Fruit fly (Drosophila melanogaster) Kc167 (cell line): ENCODE data around the gene Sf3b3.

Experiments
- Sin3A ChIP-seq: fragments of >200 bp; optimal IDR thresholded peaks from 2 replicates; lab custom pipeline; 2018; ENCODE audit warnings: missing external identifiers
- ttk ChIP-seq: sonication (Bioruptor generic); optimal IDR thresholded peaks from 2 replicates; lab custom pipeline; 2017; ENCODE audit warnings: missing external identifiers

DNA sequence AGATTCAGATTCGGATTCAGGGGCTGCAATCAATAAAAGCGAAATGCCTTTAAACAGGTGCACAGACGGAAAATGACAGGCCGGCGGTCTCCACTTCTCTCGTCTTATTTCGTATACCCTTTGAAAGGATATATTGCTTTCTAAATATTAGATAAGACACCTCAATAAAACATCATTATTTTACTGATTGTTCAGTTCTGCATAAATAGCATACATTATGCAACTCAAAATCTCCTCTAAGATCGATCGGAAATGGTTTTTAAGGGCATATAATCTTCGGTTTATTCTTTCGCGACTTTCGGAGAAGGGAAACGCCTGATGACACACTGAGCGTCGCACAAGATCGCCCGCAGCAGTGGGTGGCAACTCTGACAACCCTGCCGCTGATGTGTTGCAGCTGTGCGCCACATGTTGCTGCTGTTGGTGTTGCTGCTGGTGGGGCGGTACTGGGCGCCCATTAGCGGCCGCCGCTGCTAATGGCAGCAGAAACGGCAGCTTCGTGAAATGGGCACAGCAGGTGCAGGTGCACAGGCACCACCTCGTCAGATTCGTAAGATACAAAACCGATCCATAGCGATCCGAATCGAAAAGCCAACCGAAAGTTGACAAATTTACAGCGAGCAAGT, 47.3 kb downstream of the Sf3b3 start:
- TF ChIP-seq Sin3A (lab: Kevin White, UChicago): no peak
- no peak for TF ChIP-seq ttk (lab: Kevin White, UChicago)
